Worm (Caenorhabditis elegans): ENCODE results near the gene F42A9.9.

DNA sequence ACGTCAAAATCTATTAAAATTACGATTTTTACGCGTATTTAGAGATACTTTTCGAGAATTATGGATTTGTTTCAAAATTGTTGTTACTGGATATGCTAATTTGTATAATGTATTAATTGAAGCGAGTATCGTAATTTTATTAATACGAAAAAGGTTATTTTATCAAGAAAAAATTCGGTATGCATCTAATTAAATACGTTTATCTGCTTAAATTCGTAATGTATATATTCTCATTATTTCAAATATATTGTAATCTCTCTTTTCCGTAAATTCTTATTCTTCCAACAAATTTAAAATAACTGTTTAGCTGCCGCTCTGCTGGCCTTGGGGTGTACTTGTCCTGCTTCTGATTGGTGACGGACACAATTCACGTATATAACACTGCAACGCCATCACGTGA is 7.6 kb downstream of the F42A9.9 start, which contains the start of gene dgk-4:
- TF ChIP-seq flt-1 (GFP tag; IDR thresholded peaks at IDR 0.05): no peak
- TF ChIP-seq ama-1 (optimal IDR thresholded peaks at IDR 0.05): no peak
- no peak for TF ChIP-seq tbx-11 (GFP tag; IDR thresholded peaks at IDR 0.05)
- TF ChIP-seq F13C5.2 (tag; optimal IDR thresholded peaks at IDR 0.05): no peak
- TF ChIP-seq aly-1 (tag; optimal IDR thresholded peaks at IDR 0.05): no peak
- no peak for TF ChIP-seq pes-1 (GFP tag; IDR thresholded peaks at IDR 0.05)
- TF ChIP-seq hmg-4 (GFP tag; optimal IDR thresholded peaks at IDR 0.05): no peak
- no peak for TF ChIP-seq scrt-1 (GFP tag; IDR thresholded peaks at IDR 0.05)
- TF ChIP-seq tra-4 (tag; optimal IDR thresholded peaks at IDR 0.05): no peak
- TF ChIP-seq ets-7 (tag; optimal IDR thresholded peaks at IDR 0.05): no peak
- TF ChIP-seq hmbx-1 (tag; optimal IDR thresholded peaks at IDR 0.05): no peak
- TF ChIP-seq B0310.2 (tag; optimal IDR thresholded peaks at IDR 0.05): no peak
- TF ChIP-seq sea-1 (GFP tag; conservative IDR thresholded peaks at IDR 0.05): no peak
